Worm (Caenorhabditis elegans) whole organism, L1 larva: Measurements from ENCODE around the gene F35D11.3.

Source experiments
- ceh-82 ChIP-seq, 3 experiments: fragments of 150-350 bp in 1 of 3; sonication (generic microtip) in 2 of 3; optimal IDR thresholded peaks; 2 replicates each; lab custom pipeline; 2014 to 2017; ENCODE audit warnings: missing biosample characterization in 3 of 3, missing genetic modification characterization in 3 of 3
- dpl-1 ChIP-seq, 3 experiments: fragments of 150-350 bp in 2 of 3; sonication (generic microtip) in 1 of 3; optimal IDR thresholded peaks; 2 replicates each; lab custom pipeline; 2014 to 2017; ENCODE audit warnings: missing biosample characterization in 3 of 3, missing genetic modification characterization in 3 of 3, missing genetic modification reagents in 3 of 3
- nhr-12 ChIP-seq: sonication (generic microtip); optimal IDR thresholded peaks from 2 replicates; lab custom pipeline; 2017; ENCODE audit warnings: missing biosample characterization, missing genetic modification characterization
- skn-1 ChIP-seq: fragments of 150-350 bp; optimal IDR thresholded peaks from 2 replicates; lab custom pipeline; 2014; ENCODE audit warnings: missing biosample characterization, missing genetic modification characterization
- unc-86 ChIP-seq: sonication (generic microtip); optimal IDR thresholded peaks from 2 replicates; lab custom pipeline; 2016; ENCODE audit warnings: missing genetic modification characterization, missing compliant biosample characterization
- zag-1 ChIP-seq: fragments of 150-350 bp; optimal IDR thresholded peaks from 2 replicates; lab custom pipeline; 2014; ENCODE audit warnings: missing biosample characterization, missing genetic modification characterization
- ztf-11 ChIP-seq, 2 experiments: sonication (generic microtip); optimal IDR thresholded peaks; 2 replicates each; lab custom pipeline; 2016 to 2017; ENCODE audit warnings: missing genetic modification characterization in 2 of 2, missing biosample characterization in 1 of 2, missing compliant biosample characterization in 1 of 2

DNA sequence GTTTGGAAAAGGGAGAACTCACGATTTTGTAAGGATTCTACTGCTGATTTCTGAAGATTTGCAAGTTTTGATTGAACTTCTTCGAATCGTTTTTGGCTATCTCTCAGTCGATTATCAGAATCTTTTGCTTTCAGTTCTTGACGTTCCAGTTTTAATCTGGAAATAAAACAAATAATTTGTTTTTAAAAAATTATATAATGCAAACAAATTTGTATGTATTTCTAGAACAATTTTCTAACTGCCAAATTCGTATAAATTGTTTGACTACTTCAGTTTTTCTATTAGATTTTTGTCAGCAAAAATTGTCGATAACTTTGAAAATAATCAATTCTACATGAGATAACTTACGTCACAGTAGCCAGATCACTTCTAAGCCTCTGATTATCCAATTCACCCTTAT lies 23.3 kb downstream of the F35D11.3 start:
- no peak for TF ChIP-seq nhr-12
- no peak for TF ChIP-seq ceh-82 (tag; optimal IDR thresholded peaks at IDR 0.05; lab: Kevin White, UChicago)
- no peak for TF ChIP-seq zag-1
- no peak for TF ChIP-seq skn-1
- TF ChIP-seq unc-86 (tag; lab: Kevin White, UChicago): no peak
- no peak for TF ChIP-seq dpl-1 (GFP tag; optimal IDR thresholded peaks at IDR 0.05; lab: Kevin White, UChicago)
- no peak for TF ChIP-seq ztf-11 (tag; optimal IDR thresholded peaks at IDR 0.05; lab: Kevin White, UChicago)
